Fruit fly (Drosophila melanogaster) whole organism, embryonic: ENCODE measurements around the gene fkh.

Experiments
- Asciz ChIP-seq: fragments of 200-800 bp; sonication (Bioruptor generic); optimal IDR thresholded peaks from 2 replicates; lab custom pipeline; 2017; ENCODE audit warnings: missing biosample characterization, mild to moderate bottlenecking, missing genetic modification characterization, missing genetic modification reagents
- BtbVII ChIP-seq: fragments of 200-800 bp; sonication (Bioruptor generic); optimal IDR thresholded peaks from 3 replicates; lab custom pipeline; 2017; ENCODE audit warnings: missing biosample characterization, mild to moderate bottlenecking, missing genetic modification characterization
- CG10267 ChIP-seq: fragments of 200-800 bp; sonication (Bioruptor generic); optimal IDR thresholded peaks from 2 replicates; lab custom pipeline; 2018; ENCODE audit warnings: missing biosample characterization, mild to moderate bottlenecking, missing genetic modification characterization, moderate library complexity
- CG10321 ChIP-seq: fragments of 200-800 bp; sonication (Bioruptor generic); IDR thresholded peaks from 2 replicates; pipeline ENCODE4 v1.3.6; 2022; ENCODE audit warnings: missing biosample characterization, missing genetic modification characterization
- CG12659 ChIP-seq: fragments of 200-800 bp; sonication (Bioruptor generic); optimal IDR thresholded peaks from 3 replicates; lab custom pipeline; 2017; ENCODE audit warnings: mild to moderate bottlenecking, missing biosample characterization, missing genetic modification reagents, missing genetic modification characterization
- CG2199 ChIP-seq: fragments of 200-800 bp; sonication (Bioruptor generic); IDR thresholded peaks from 3 replicates; pipeline ENCODE4 v1.3.6; 2022; ENCODE audit warnings: missing biosample characterization, missing genetic modification characterization
- CG2202 ChIP-seq: fragments of 200-800 bp; sonication (Bioruptor generic); optimal IDR thresholded peaks from 2 replicates; lab custom pipeline; 2018; ENCODE audit warnings: missing biosample characterization, mild to moderate bottlenecking, missing genetic modification characterization
- CG3847 ChIP-seq: fragments of 200-800 bp; sonication (Bioruptor generic); IDR thresholded peaks from 2 replicates; pipeline ENCODE4 v1.3.6; 2022; ENCODE audit warnings: missing biosample characterization, missing genetic modification characterization
- CG6765 ChIP-seq: fragments of 200-800 bp; sonication (Bioruptor generic); optimal IDR thresholded peaks from 3 replicates; lab custom pipeline; 2017; ENCODE audit warnings: missing biosample characterization, mild to moderate bottlenecking, missing genetic modification characterization
- CkIIα-i1 ChIP-seq: fragments of 200-800 bp; sonication (Bioruptor generic); IDR thresholded peaks from 2 replicates; pipeline ENCODE4 v1.3.6; 2022; ENCODE audit warnings: missing biosample characterization, missing genetic modification characterization
- Dfd ChIP-seq, 2 experiments: fragments of >200 bp; optimal IDR thresholded peaks; 2 replicates each; lab custom pipeline; 2017; ENCODE audit warnings: missing biosample characterization in 2 of 2, missing genetic modification characterization in 2 of 2
- Drgx ChIP-seq: fragments of 200-800 bp; sonication (Bioruptor generic); IDR thresholded peaks from 2 replicates; pipeline ENCODE4 v1.3.6; 2022; ENCODE audit warnings: missing biosample characterization, missing genetic modification characterization
- Eip74EF ChIP-seq, 2 experiments: fragments of 200-800 bp in 1 of 2; fragments of >200 bp in 1 of 2; sonication (Bioruptor generic) in 1 of 2; optimal IDR thresholded peaks; 2 replicates each; lab custom pipeline; 2017 to 2019; ENCODE audit warnings: missing biosample characterization in 2 of 2, missing genetic modification characterization in 2 of 2, mild to moderate bottlenecking in 1 of 2, moderate library complexity in 1 of 2
- Hr51 ChIP-seq, 2 experiments: fragments of 200-800 bp; sonication (Bioruptor generic); optimal IDR thresholded peaks; 2 replicates in 1 of 2; 3 replicates in 1 of 2; lab custom pipeline; 2016 to 2018; ENCODE audit warnings: missing biosample characterization in 2 of 2, missing genetic modification characterization in 2 of 2, mild to moderate bottlenecking in 1 of 2, moderate library complexity in 1 of 2
- Jarid2 ChIP-seq: fragments of 200-800 bp; sonication (Bioruptor generic); optimal IDR thresholded peaks from 3 replicates; lab custom pipeline; 2017; ENCODE audit warnings: mild to moderate bottlenecking, missing biosample characterization, missing genetic modification reagents, missing genetic modification characterization
- Med ChIP-seq: fragments of 200-800 bp; sonication (Bioruptor generic); peaks from one replicate; lab custom pipeline; 2016; ENCODE audit warnings: missing biosample characterization, missing genetic modification characterization, mild to moderate bottlenecking, inconsistent platforms, moderate library complexity
- Nf-YB ChIP-seq: fragments of 200-800 bp; sonication (Bioruptor generic); optimal IDR thresholded peaks from 3 replicates; lab custom pipeline; 2019; ENCODE audit warnings: missing biosample characterization, mild to moderate bottlenecking, missing genetic modification characterization, moderate library complexity
- Nf-YC ChIP-seq: fragments of 200-800 bp; optimal IDR thresholded peaks from 3 replicates; lab custom pipeline; 2019; ENCODE audit warnings: missing biosample characterization, mild to moderate bottlenecking, missing genetic modification characterization, moderate library complexity
- Sox100B ChIP-seq: fragments of 200-800 bp; sonication (Bioruptor generic); optimal IDR thresholded peaks from 3 replicates; lab custom pipeline; 2018; ENCODE audit warnings: missing biosample characterization, mild to moderate bottlenecking, missing genetic modification characterization
- Taf1 ChIP-seq: fragments of 200-800 bp; sonication (Bioruptor generic); IDR thresholded peaks from 2 replicates; pipeline ENCODE4 v1.3.6; 2022; ENCODE audit warnings: missing biosample characterization, missing genetic modification characterization
- Tbp ChIP-seq: fragments of >200 bp; optimal IDR thresholded peaks from 2 replicates; lab custom pipeline; 2018; ENCODE audit warnings: missing biosample characterization, missing genetic modification characterization
- ase ChIP-seq: fragments of 200-800 bp; sonication (Bioruptor generic); IDR thresholded peaks from 3 replicates; pipeline ENCODE4 v1.3.6; 2022; ENCODE audit warnings: missing biosample characterization, missing genetic modification characterization
- bigmax ChIP-seq: fragments of 200-800 bp; sonication (Bioruptor generic); optimal IDR thresholded peaks from 2 replicates; lab custom pipeline; 2018; ENCODE audit warnings: missing biosample characterization, mild to moderate bottlenecking, missing genetic modification characterization
- caup ChIP-seq: fragments of 200-800 bp; sonication (Bioruptor generic); optimal IDR thresholded peaks from 3 replicates; lab custom pipeline; 2017; ENCODE audit warnings: missing biosample characterization, mild to moderate bottlenecking, missing genetic modification characterization, moderate library complexity; ENCODE audit not compliant: severe bottlenecking
- cg ChIP-seq: fragments of 200-800 bp; sonication (Bioruptor generic); optimal IDR thresholded peaks from 3 replicates; lab custom pipeline; 2019; ENCODE audit warnings: missing biosample characterization, mild to moderate bottlenecking, missing genetic modification characterization, moderate library complexity
- dmrt99B ChIP-seq: fragments of 200-800 bp; sonication (Bioruptor generic); optimal IDR thresholded peaks from 2 replicates; lab custom pipeline; 2018; ENCODE audit warnings: missing biosample characterization, mild to moderate bottlenecking, missing genetic modification characterization, moderate library complexity
- gem ChIP-seq: fragments of 200-800 bp; sonication (Bioruptor generic); optimal IDR thresholded peaks from 2 replicates; lab custom pipeline; 2019; ENCODE audit warnings: missing biosample characterization, mild to moderate bottlenecking, missing genetic modification characterization, moderate library complexity
- gro ChIP-seq: fragments of 200-800 bp; sonication (Bioruptor generic); optimal IDR thresholded peaks from 2 replicates; lab custom pipeline; 2016; ENCODE audit warnings: missing biosample characterization, missing genetic modification characterization
- ken ChIP-seq: fragments of 200-800 bp; sonication (Bioruptor generic); IDR thresholded peaks from 3 replicates; pipeline ENCODE4 v1.3.6; 2022; ENCODE audit warnings: missing biosample characterization, missing genetic modification characterization
- kni ChIP-seq: fragments of 200-800 bp; sonication (Bioruptor generic); optimal IDR thresholded peaks from 3 replicates; lab custom pipeline; 2017; ENCODE audit warnings: mild to moderate bottlenecking, missing biosample characterization, missing genetic modification reagents, missing genetic modification characterization
- lab ChIP-seq: fragments of 200-800 bp; sonication (Bioruptor generic); optimal IDR thresholded peaks from 3 replicates; lab custom pipeline; 2017; ENCODE audit warnings: missing biosample characterization, missing genetic modification characterization, mild to moderate bottlenecking, moderate library complexity, missing genetic modification reagents
- mam ChIP-seq: fragments of 200-800 bp; sonication (Bioruptor generic); optimal IDR thresholded peaks from 3 replicates; lab custom pipeline; 2016; ENCODE audit warnings: missing biosample characterization, missing genetic modification characterization
- phol ChIP-seq: fragments of 200-800 bp; sonication (Bioruptor generic); optimal IDR thresholded peaks from 3 replicates; lab custom pipeline; 2018; ENCODE audit warnings: missing biosample characterization, mild to moderate bottlenecking, missing genetic modification characterization, moderate library complexity
- pros ChIP-seq: fragments of 200-800 bp; sonication (Bioruptor generic); optimal IDR thresholded peaks from 3 replicates; lab custom pipeline; 2019; ENCODE audit warnings: missing biosample characterization, mild to moderate bottlenecking, missing genetic modification characterization, moderate library complexity
- seq ChIP-seq: fragments of 200-800 bp; sonication (Bioruptor generic); IDR thresholded peaks from 2 replicates; pipeline ENCODE4 v1.3.6; 2022; ENCODE audit warnings: missing biosample characterization, missing genetic modification characterization
- sr ChIP-seq: fragments of 200-800 bp; sonication (Bioruptor generic); IDR thresholded peaks from 3 replicates; pipeline ENCODE4 v1.3.6; 2022; ENCODE audit warnings: missing biosample characterization, missing genetic modification characterization

Gene fkh

DNA sequence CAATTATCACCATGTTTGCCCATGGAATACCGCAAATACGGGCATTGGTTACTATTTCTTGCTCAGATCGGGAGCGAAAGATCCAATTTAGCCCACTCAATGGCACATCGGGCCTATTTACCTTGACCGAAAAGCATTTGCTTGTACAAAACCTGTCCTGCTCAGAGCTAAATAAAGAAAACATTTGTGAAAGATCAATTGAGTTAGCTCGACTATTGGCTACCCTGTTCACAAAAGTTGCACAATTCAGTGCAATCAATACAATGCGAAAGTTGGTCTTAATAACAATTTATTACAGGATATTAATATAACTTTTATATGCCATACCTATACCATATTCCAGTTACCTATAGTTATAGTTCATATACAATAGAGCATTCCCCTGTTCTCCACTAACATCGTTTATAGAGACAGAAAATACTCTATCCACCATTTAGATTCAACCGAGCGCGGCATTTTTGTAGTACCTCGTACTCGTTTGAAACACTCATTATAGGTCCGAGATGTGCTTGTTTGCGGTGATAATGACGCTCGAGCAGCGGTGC is 22.3 kb downstream of the fkh start (continued):
- TF ChIP-seq Asciz (GFP tag; lab: Kevin White, UChicago): no peak
- no peak for TF ChIP-seq CkIIα-i1 (GFP tag; lab: Robert Waterston, UW)
- TF ChIP-seq dmrt99B (tag; lab: Kevin White, UChicago): peak; percentile 39
- no peak for TF ChIP-seq ase
- TF ChIP-seq Tbp (GFP tag; lab: Kevin White, UChicago): no peak
- TF ChIP-seq Dfd (GFP tag; optimal IDR thresholded peaks at IDR 0.05; lab: Kevin White, UChicago): no peak
- no peak for TF ChIP-seq Drgx
- no peak for TF ChIP-seq mam
- no peak for TF ChIP-seq Eip74EF (GFP tag; optimal IDR thresholded peaks at IDR 0.05; lab: Kevin White, UChicago)
- no peak for TF ChIP-seq lab (GFP tag; lab: Kevin White, UChicago)
- TF ChIP-seq Jarid2 (GFP tag; lab: Kevin White, UChicago): no peak
- no peak for TF ChIP-seq Hr51 (GFP tag; optimal IDR thresholded peaks at IDR 0.05; lab: Kevin White, UChicago)
- TF ChIP-seq CG2202 (tag; lab: Kevin White, UChicago): no peak
- TF ChIP-seq CG12659 (GFP tag; lab: Kevin White, UChicago): no peak
- TF ChIP-seq gro (GFP tag; lab: Kevin White, UChicago): no peak
- no peak for TF ChIP-seq Sox100B (GFP tag; lab: Kevin White, UChicago)

DNA sequence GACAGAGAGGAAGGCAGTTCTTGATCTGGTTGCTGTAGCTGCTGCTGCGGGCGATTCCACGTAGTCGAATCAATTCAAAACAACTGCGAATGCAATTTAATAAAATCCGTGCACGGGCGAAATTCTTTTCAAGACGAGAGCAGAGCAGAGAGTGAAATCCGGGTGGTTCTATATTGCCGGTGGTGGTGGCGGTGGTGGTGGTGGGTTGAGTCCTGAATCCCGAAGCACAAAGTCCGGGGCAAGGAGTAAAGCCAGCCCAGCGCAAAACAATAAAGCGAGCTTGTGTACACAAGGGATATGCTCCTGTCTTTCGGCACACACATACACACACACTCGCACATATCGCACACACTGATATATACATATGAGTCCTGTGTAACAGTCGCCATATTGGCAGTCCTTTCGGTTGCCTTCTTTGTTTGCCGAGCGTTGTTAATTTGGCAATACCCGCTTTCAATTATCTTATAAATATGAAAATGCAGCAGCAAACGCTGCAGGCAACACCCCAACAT is 23.7 kb downstream of the fkh start:
- TF ChIP-seq cg (GFP tag; lab: Kevin White, UChicago): peak; percentile 51
- TF ChIP-seq bigmax (GFP tag; lab: Kevin White, UChicago): no peak
- TF ChIP-seq seq (GFP tag; lab: Robert Waterston, UW): peak; percentile 41; the same call in 1 of the 2 replicates
- peak; percentile 60 for TF ChIP-seq pros (GFP tag; lab: Kevin White, UChicago)
- TF ChIP-seq phol: peak; percentile 23
- TF ChIP-seq caup (GFP tag; lab: Kevin White, UChicago): no peak
- TF ChIP-seq Nf-YB (GFP tag; lab: Kevin White, UChicago): peak; percentile 57
- TF ChIP-seq kni: peak; percentile 27
- no peak for TF ChIP-seq sr
- peak; percentile 65 for TF ChIP-seq Nf-YC (tag; lab: Kevin White, UChicago)
- no peak for TF ChIP-seq Taf1 (GFP tag; lab: Robert Waterston, UW)

DNA sequence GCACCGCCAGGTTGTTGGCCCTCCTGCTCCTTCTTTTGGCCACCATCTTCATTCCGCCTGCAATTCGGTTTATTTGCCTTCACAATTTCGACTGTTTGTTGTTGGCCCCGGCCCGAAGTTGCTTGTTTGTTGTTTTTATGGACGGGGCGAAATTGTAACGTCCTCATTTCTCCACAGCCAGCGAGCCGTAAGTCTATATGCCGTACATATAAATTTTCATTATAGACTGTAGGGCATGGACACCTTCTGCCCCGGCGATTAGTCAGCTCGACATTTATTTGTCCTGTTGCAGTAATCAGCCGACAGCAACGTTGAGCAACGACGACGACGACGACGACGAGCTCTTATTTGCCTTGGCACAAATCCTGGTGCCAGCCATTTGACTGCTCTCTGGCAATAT is 26.3 kb downstream of the fkh start:
- no peak for TF ChIP-seq CG2199 (GFP tag; lab: Robert Waterston, UW)
- peak; percentile 22 for TF ChIP-seq Med
- TF ChIP-seq CG6765 (GFP tag; lab: Kevin White, UChicago): no peak
- TF ChIP-seq gem (tag; lab: Kevin White, UChicago): no peak
- TF ChIP-seq CG10267 (tag; lab: Kevin White, UChicago): no peak
- no peak for TF ChIP-seq CG3847 (GFP tag; lab: Robert Waterston, UW)
- TF ChIP-seq CG10321 (GFP tag; lab: Robert Waterston, UW): no peak
- 0 out of 3 replicates have a peak, but pooled peaks have one; percentile 18 for TF ChIP-seq ken (GFP tag; lab: Robert Waterston, UW)
- no peak for TF ChIP-seq BtbVII (GFP tag; lab: Kevin White, UChicago)
- TF ChIP-seq, all 482 proteins: peak for 2
